Fruit fly (Drosophila melanogaster): ENCODE results near the gene Ulp1.

Gene Ulp1

DNA sequence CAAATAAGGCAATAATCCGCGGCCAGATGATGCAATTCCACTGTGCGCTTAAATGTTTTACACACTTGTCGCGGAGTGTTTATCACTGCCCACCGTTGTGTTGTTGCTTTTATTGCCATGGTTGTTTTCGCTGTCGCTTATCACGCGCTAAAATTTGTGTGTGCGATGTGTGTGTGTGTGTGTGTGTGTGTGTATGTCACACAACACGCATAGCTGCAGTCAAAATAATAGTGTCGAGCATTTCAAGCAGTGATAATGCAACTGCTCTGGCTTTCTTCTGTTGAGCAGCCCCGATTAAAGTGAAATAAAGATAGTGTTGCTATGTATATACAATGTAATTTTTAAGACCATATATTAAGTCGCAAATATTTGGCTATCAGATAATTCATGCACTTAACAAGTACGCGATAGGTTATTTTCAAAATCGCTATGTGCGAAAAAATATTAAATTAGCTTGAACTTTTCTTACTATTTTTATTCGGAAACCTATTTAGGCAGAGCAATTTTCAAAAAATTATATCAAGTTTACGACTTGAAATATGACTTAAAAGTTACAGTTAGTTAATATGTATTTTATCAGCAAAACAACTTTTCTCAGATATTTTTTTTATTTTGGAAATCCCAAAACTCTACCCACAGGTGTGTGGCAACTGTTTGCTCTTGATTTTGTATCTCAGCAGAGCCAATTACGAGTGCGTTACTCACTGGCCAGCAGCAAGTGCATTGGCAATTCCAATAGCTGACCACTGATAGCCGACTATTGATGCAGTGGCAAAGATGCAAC is 41.6 kb downstream of the Ulp1 start (continued):
- TF ChIP-seq CG11723 (GFP tag; optimal IDR thresholded peaks at IDR 0.05) (peak; percentile 2), sim (GFP tag; IDR thresholded peaks at IDR 0.05) (no peak), CG4360 (GFP tag; IDR thresholded peaks at IDR 0.05) (no peak), Dek (tag; optimal IDR thresholded peaks at IDR 0.05) (peak; percentile 50), CHES-1-like (GFP tag; optimal IDR thresholded peaks at IDR 0.05) (no peak), pum (GFP tag; optimal IDR thresholded peaks at IDR 0.05) (peak; percentile 9), unc-4 (GFP tag; IDR thresholded peaks at IDR 0.05; ENCODE audit: partially characterized antibody) (no peak), danr (GFP tag; IDR thresholded peaks at IDR 0.05) (no peak), NC2β (GFP tag; optimal IDR thresholded peaks at IDR 0.05) (no peak), D19B (GFP tag; optimal IDR thresholded peaks at IDR 0.05) (no peak), croc (GFP tag; conservative IDR thresholded peaks at IDR 0.05) (no peak), Hr39 (optimal IDR thresholded peaks at IDR 0.05) (no peak), Sry-β (GFP tag; optimal IDR thresholded peaks at IDR 0.05) (no peak), cato (GFP tag; optimal IDR thresholded peaks at IDR 0.05; ENCODE audit: borderline replicate concordance) (no peak), MBD-R2 (GFP tag; IDR thresholded peaks at IDR 0.05) (no peak), sug (tag; optimal IDR thresholded peaks at IDR 0.05) (peak; percentile 39), CG9876 (GFP tag; optimal IDR thresholded peaks at IDR 0.05) (no peak), NC2α (GFP tag; optimal IDR thresholded peaks at IDR 0.05) (no peak), Side (GFP tag; optimal IDR thresholded peaks at IDR 0.05) (no peak), Doc3 (GFP tag; IDR thresholded peaks at IDR 0.05; ENCODE audit: partially characterized antibody) (no peak), CG5180 (GFP tag; optimal IDR thresholded peaks at IDR 0.05) (peak; percentile 54), exex (tag; optimal IDR thresholded peaks at IDR 0.05) (no peak), Sin3A (optimal IDR thresholded peaks at IDR 0.05) (no peak), Poxn (GFP tag; IDR thresholded peaks at IDR 0.05) (no peak), CG14014 (GFP tag; IDR thresholded peaks at IDR 0.05) (no peak), Gug (GFP tag; IDR thresholded peaks at IDR 0.05) (peak; percentile 22; the same call in 1 of the 4 replicates), fd102C (GFP tag; optimal IDR thresholded peaks at IDR 0.05) (no peak), lbe (GFP tag; optimal IDR thresholded peaks at IDR 0.05) (no peak), Mes4 (GFP tag; optimal IDR thresholded peaks at IDR 0.05) (no peak), zf30C (GFP tag; optimal IDR thresholded peaks at IDR 0.05) (no peak), Spps (tag; optimal IDR thresholded peaks at IDR 0.05) (no peak), nom (GFP tag; optimal IDR thresholded peaks at IDR 0.05) (no peak), CG17568 (GFP tag; optimal IDR thresholded peaks at IDR 0.05) (no peak), ttk (GFP tag; IDR thresholded peaks at IDR 0.05) (no peak), zen (tag; optimal IDR thresholded peaks at IDR 0.05) (no peak), grn (GFP tag; optimal IDR thresholded peaks at IDR 0.05) (no peak), grau (tag; optimal IDR thresholded peaks at IDR 0.05) (peak; percentile 58), vfl (GFP tag; optimal IDR thresholded peaks at IDR 0.05) (no peak), Fer2 (tag; optimal IDR thresholded peaks at IDR 0.05) (no peak), btn (GFP tag; optimal IDR thresholded peaks at IDR 0.05) (no peak), oc (tag; optimal IDR thresholded peaks at IDR 0.05) (no peak), wdn (GFP tag; IDR thresholded peaks at IDR 0.05) (peak; percentile 17; the same call in 1 of the 2 replicates), Atf-2 (GFP tag; optimal IDR thresholded peaks at IDR 0.05) (no peak), CG1024 (GFP tag; IDR thresholded peaks at IDR 0.05) (no peak), BEAF-32 (GFP tag; optimal IDR thresholded peaks at IDR 0.05) (no peak), tll (GFP tag; optimal IDR thresholded peaks at IDR 0.05) (no peak), pita (GFP tag; optimal IDR thresholded peaks at IDR 0.05) (no peak), nerfin-1 (tag; optimal IDR thresholded peaks at IDR 0.05) (no peak), slbo (GFP tag; IDR thresholded peaks at IDR 0.05) (peak; percentile 44; the same call in 1 of the 2 replicates), CG2875 (GFP tag; optimal IDR thresholded peaks at IDR 0.05) (no peak)

All from whole organism, embryonic.